Worm (Caenorhabditis elegans): Measurements from ENCODE around the gene gcy-4.

gcy-4 gene

ce11 chrII:10271093-10271492, 37.5 kb downstream of the gcy-4 start, which contains the start of gene F54B3.4:
Gene F54B3.4 (minus strand): TSS chrII:10271193.
- no peak for TF ChIP-seq F23B12.7 (tag; optimal IDR thresholded peaks at IDR 0.05; ENCODE audit: insufficient read depth)
- no peak for TF ChIP-seq lsy-27 (tag; optimal IDR thresholded peaks at IDR 0.05; ENCODE audit: borderline replicate concordance, insufficient read depth)
- TF ChIP-seq ceh-58 (GFP tag; IDR thresholded peaks at IDR 0.05), result no peak
- no peak for TF ChIP-seq T26A5.8 (tag; optimal IDR thresholded peaks at IDR 0.05)
- no peak for TF ChIP-seq repo-1 (tag; optimal IDR thresholded peaks at IDR 0.05)
- no peak for TF ChIP-seq ama-1 (optimal IDR thresholded peaks at IDR 0.05)
- TF ChIP-seq ama-1 (GFP tag; optimal IDR thresholded peaks at IDR 0.05), result no peak
- no peak for TF ChIP-seq akir-1 (GFP tag; optimal IDR thresholded peaks at IDR 0.05)
- TF ChIP-seq K12H6.12 (tag; optimal IDR thresholded peaks at IDR 0.05), result no peak
- TF ChIP-seq nfya-2 (GFP tag; IDR thresholded peaks at IDR 0.05), result no peak
- no peak for TF ChIP-seq nfyb-1 (GFP tag; IDR thresholded peaks at IDR 0.05)

ce11 chrII:10270052-10270451, 38.6 kb downstream of the gcy-4 start, which contains the start of gene F54B3.2:
Gene F54B3.2 (minus strand): TSS chrII:10270152.
- TF ChIP-seq him-1 (tag; optimal IDR thresholded peaks at IDR 0.05) (no peak), B0336.3 (GFP tag; IDR thresholded peaks at IDR 0.05) (no peak), sptf-2 (GFP tag; optimal IDR thresholded peaks at IDR 0.05) (no peak), unc-130 (GFP tag; optimal IDR thresholded peaks at IDR 0.05) (no peak), C06A6.2 (GFP tag; conservative IDR thresholded peaks at IDR 0.05) (no peak), atf-7 (tag; optimal IDR thresholded peaks at IDR 0.05) (no peak), cebp-2 (GFP tag; IDR thresholded peaks at IDR 0.05) (no peak), ceh-58 (GFP tag; IDR thresholded peaks at IDR 0.05) (no peak), mcd-1 (GFP tag; IDR thresholded peaks at IDR 0.05) (no peak), lin-26 (GFP tag; IDR thresholded peaks at IDR 0.05) (no peak), T07F8.4 (tag; optimal IDR thresholded peaks at IDR 0.05) (no peak), F57C9.4 (tag; optimal IDR thresholded peaks at IDR 0.05) (no peak), sdz-38 (tag; optimal IDR thresholded peaks at IDR 0.05) (no peak)

- TF ChIP-seq lsy-27 (tag; optimal IDR thresholded peaks at IDR 0.05; ENCODE audit: borderline replicate concordance, insufficient read depth) (no peak), nfya-2 (GFP tag; IDR thresholded peaks at IDR 0.05) (no peak), lag-1 (GFP tag; IDR thresholded peaks at IDR 0.05) (no peak), nhr-179 (tag; optimal IDR thresholded peaks at IDR 0.05) (no peak), ztf-28 (GFP tag; IDR thresholded peaks at IDR 0.05) (no peak), F23B12.7 (tag; optimal IDR thresholded peaks at IDR 0.05; ENCODE audit: insufficient read depth) (no peak), bed-1 (GFP tag; IDR thresholded peaks at IDR 0.05) (no peak), ceh-91 (GFP tag; IDR thresholded peaks at IDR 0.05) (no peak), mcd-1 (GFP tag; IDR thresholded peaks at IDR 0.05) (no peak), let-607 (tag; optimal IDR thresholded peaks at IDR 0.05) (no peak), F52B5.7 (tag; optimal IDR thresholded peaks at IDR 0.05) (no peak), F57A8.1 (GFP tag; optimal IDR thresholded peaks at IDR 0.05) (no peak), F49E8.2 (tag; optimal IDR thresholded peaks at IDR 0.05; ENCODE audit: insufficient read depth) (no peak), mes-4 (tag; optimal IDR thresholded peaks at IDR 0.05) (no peak), ceh-40 (GFP tag; IDR thresholded peaks at IDR 0.05) (no peak), nhr-80 (tag; optimal IDR thresholded peaks at IDR 0.05) (no peak), cebp-1 (GFP tag; IDR thresholded peaks at IDR 0.05) (no peak), cebp-1 (tag; optimal IDR thresholded peaks at IDR 0.05) (no peak)
Measured at ce11 chrII:10261261-10261660, 47.4 kb downstream of the gcy-4 start.
